Fruit fly (Drosophila melanogaster) whole organism, prepupa: ENCODE results near the gene CG31924.

ENCODE experiments used
- Blimp-1 ChIP-seq: fragments of 200-800 bp; sonication (Bioruptor generic); optimal IDR thresholded peaks from 3 replicates; lab custom pipeline; 2017; ENCODE audit warnings: missing biosample characterization, missing genetic modification characterization, mild to moderate bottlenecking, moderate library complexity, missing genetic modification reagents
- CG10631 ChIP-seq: fragments of 200-800 bp; sonication (Bioruptor generic); optimal IDR thresholded peaks from 2 replicates; lab custom pipeline; 2016; ENCODE audit warnings: missing biosample characterization, missing genetic modification characterization
- CG1621 ChIP-seq: fragments of 200-800 bp; sonication (Bioruptor generic); optimal IDR thresholded peaks from 3 replicates; lab custom pipeline; 2018; ENCODE audit warnings: missing biosample characterization, mild to moderate bottlenecking, missing genetic modification characterization
- CG31627 ChIP-seq: fragments of 200-800 bp; sonication (Bioruptor generic); optimal IDR thresholded peaks from 3 replicates; lab custom pipeline; 2016; ENCODE audit warnings: missing biosample characterization, missing genetic modification characterization
- CG34406 ChIP-seq: fragments of 200-800 bp; sonication (Bioruptor generic); optimal IDR thresholded peaks from 3 replicates; lab custom pipeline; 2016; ENCODE audit warnings: missing biosample characterization, missing genetic modification characterization
- CG6792 ChIP-seq: fragments of 200-800 bp; sonication (Bioruptor generic); optimal IDR thresholded peaks from 3 replicates; lab custom pipeline; 2016; ENCODE audit warnings: missing biosample characterization, missing genetic modification characterization
- CG7368 ChIP-seq: fragments of 200-800 bp; sonication (Bioruptor generic); optimal IDR thresholded peaks from 3 replicates; lab custom pipeline; 2016; ENCODE audit warnings: missing biosample characterization, missing genetic modification characterization
- CG8319 ChIP-seq: fragments of 200-800 bp; sonication (Bioruptor generic); optimal IDR thresholded peaks from 3 replicates; lab custom pipeline; 2016; ENCODE audit warnings: missing biosample characterization, missing genetic modification characterization
- OdsH ChIP-seq: fragments of 200-800 bp; sonication (Bioruptor generic); optimal IDR thresholded peaks from 3 replicates; lab custom pipeline; 2016; ENCODE audit warnings: missing biosample characterization, missing genetic modification characterization
- cyc ChIP-seq: fragments of 200-800 bp; sonication (Bioruptor generic); optimal IDR thresholded peaks from 3 replicates; lab custom pipeline; 2016; ENCODE audit warnings: missing biosample characterization, missing genetic modification characterization
- dac ChIP-seq: fragments of 200-800 bp; sonication (Bioruptor generic); optimal IDR thresholded peaks from 2 replicates; lab custom pipeline; 2017; ENCODE audit warnings: missing biosample characterization, mild to moderate bottlenecking, missing genetic modification characterization
- esn ChIP-seq: fragments of 200-800 bp; sonication (Bioruptor generic); optimal IDR thresholded peaks from 2 replicates; lab custom pipeline; 2016; ENCODE audit warnings: missing biosample characterization, mild to moderate bottlenecking, missing genetic modification characterization, moderate library complexity
- fd85E ChIP-seq: fragments of 200-800 bp; sonication (Bioruptor generic); optimal IDR thresholded peaks from 3 replicates; lab custom pipeline; 2016; ENCODE audit warnings: missing biosample characterization, missing genetic modification characterization
- lz ChIP-seq: fragments of 200-800 bp; sonication (Bioruptor generic); optimal IDR thresholded peaks from 3 replicates; lab custom pipeline; 2016; ENCODE audit warnings: missing biosample characterization, missing genetic modification characterization

dm6 chr2L:1333828-1334227 lies 20.9 kb downstream of the CG31924 start, which contains the start of gene CG5440:
- TF ChIP-seq CG8319 (GFP tag; lab: Kevin White, UChicago) (no peak), esn (GFP tag; lab: Kevin White, UChicago) (no peak), CG10631 (no peak), lz (GFP tag; lab: Kevin White, UChicago) (no peak), dac (GFP tag; lab: Kevin White, UChicago) (no peak), CG34406 (no peak), cyc (GFP tag; lab: Kevin White, UChicago) (no peak), OdsH (no peak), fd85E (no peak), CG7368 (GFP tag; lab: Kevin White, UChicago) (no peak), Blimp-1 (no peak), CG31627 (GFP tag; lab: Kevin White, UChicago) (no peak), CG6792 (GFP tag; lab: Kevin White, UChicago) (no peak), CG1621 (tag; lab: Kevin White, UChicago) (no peak)
